Fruit fly (Drosophila melanogaster): Measurements from ENCODE around the gene BicD.

The BicD gene

dm6 chr2L:17497108-17497507 lies 24.1 kb upstream of the BicD start, which contains the start of gene qua (continued):
- TF ChIP-seq cg (GFP tag; optimal IDR thresholded peaks at IDR 0.05) (peak; percentile 43), CG14710 (tag; optimal IDR thresholded peaks at IDR 0.05) (peak; percentile 3), Meics (GFP tag; optimal IDR thresholded peaks at IDR 0.05) (no peak), Hr78 (GFP tag; optimal IDR thresholded peaks at IDR 0.05) (peak in 1 of 2 experiments; percentile 74), CG32772 (GFP tag; IDR thresholded peaks at IDR 0.05) (no peak), Opbp (GFP tag; IDR thresholded peaks at IDR 0.05; ENCODE audit: partially characterized antibody) (no peak), CG6175 (GFP tag; IDR thresholded peaks at IDR 0.05) (no peak), cas (GFP tag; IDR thresholded peaks at IDR 0.05) (no peak), CG10431 (GFP tag; optimal IDR thresholded peaks at IDR 0.05) (peak; percentile 31), CG18262 (tag; optimal IDR thresholded peaks at IDR 0.05) (peak; percentile 30), pum (GFP tag; optimal IDR thresholded peaks at IDR 0.05) (no peak), Bgb (GFP tag; IDR thresholded peaks at IDR 0.05; ENCODE audit: partially characterized antibody) (no peak), CG13624 (GFP tag; optimal IDR thresholded peaks at IDR 0.05) (no peak), caup (GFP tag; optimal IDR thresholded peaks at IDR 0.05; ENCODE audit: severe bottlenecking) (no peak)

DNA sequence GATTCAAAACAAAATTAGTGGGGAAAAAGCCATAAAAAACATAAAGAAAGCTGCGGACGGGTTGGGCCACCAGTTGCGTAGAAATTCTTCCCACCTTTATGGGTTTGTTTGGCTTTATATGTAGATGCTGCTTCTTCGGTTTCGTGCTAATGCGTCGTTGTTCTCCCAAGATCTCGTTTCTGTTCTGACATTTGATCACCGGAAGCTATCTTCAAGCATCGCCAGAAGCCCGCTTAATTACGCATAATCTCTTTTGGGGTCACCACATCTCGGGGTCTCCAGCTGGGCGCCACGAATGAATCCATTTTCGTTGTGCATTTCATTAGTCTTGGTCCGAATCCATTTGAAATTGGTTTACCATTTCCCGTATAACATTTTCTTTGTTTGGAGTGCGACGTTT lies 22.7 kb upstream of the BicD start:
- TF ChIP-seq CG2678 (tag; optimal IDR thresholded peaks at IDR 0.05) (no peak), kah (GFP tag; optimal IDR thresholded peaks at IDR 0.05) (no peak), HHEX (GFP tag; optimal IDR thresholded peaks at IDR 0.05) (no peak), HLH4C (GFP tag; IDR thresholded peaks at IDR 0.05; ENCODE audit: partially characterized antibody) (no peak), grn (GFP tag; optimal IDR thresholded peaks at IDR 0.05) (peak; percentile 37), Lhr (GFP tag; optimal IDR thresholded peaks at IDR 0.05) (no peak), kni (GFP tag; optimal IDR thresholded peaks at IDR 0.05) (peak; percentile 50), CG2199 (GFP tag; IDR thresholded peaks at IDR 0.05) (0 out of 3 replicates have a peak, but pooled peaks have one; percentile 29), CG4282 (GFP tag; optimal IDR thresholded peaks at IDR 0.05) (no peak), sr (GFP tag; IDR thresholded peaks at IDR 0.05) (no peak), Hr78 (GFP tag; optimal IDR thresholded peaks at IDR 0.05) (peak in 1 of 2 experiments; percentile 56), CG7987 (GFP tag; optimal IDR thresholded peaks at IDR 0.05) (no peak), CG8944 (GFP tag; optimal IDR thresholded peaks at IDR 0.05) (no peak), Awh (GFP tag; IDR thresholded peaks at IDR 0.05) (peak; percentile 44; the same call in 1 of the 2 replicates), Stat92E (GFP tag; optimal IDR thresholded peaks at IDR 0.05) (no peak), dan (GFP tag; IDR thresholded peaks at IDR 0.05) (no peak), Asciz (GFP tag; optimal IDR thresholded peaks at IDR 0.05) (no peak), CG6272 (GFP tag; IDR thresholded peaks at IDR 0.05) (no peak), CG3163 (GFP tag; optimal IDR thresholded peaks at IDR 0.05) (no peak), CG31441 (GFP tag; IDR thresholded peaks at IDR 0.05) (no peak), CG6854 (GFP tag; optimal IDR thresholded peaks at IDR 0.05) (no peak), ato (GFP tag; IDR thresholded peaks at IDR 0.05; ENCODE audit: partially characterized antibody) (no peak), kay (GFP tag; optimal IDR thresholded peaks at IDR 0.05) (no peak), CG12236 (GFP tag; optimal IDR thresholded peaks at IDR 0.05) (no peak), ewg (GFP tag; optimal IDR thresholded peaks at IDR 0.05) (no peak), vnd (GFP tag; IDR thresholded peaks at IDR 0.05; ENCODE audit: partially characterized antibody) (no peak), vfl (GFP tag; optimal IDR thresholded peaks at IDR 0.05) (no peak), NC2β (GFP tag; optimal IDR thresholded peaks at IDR 0.05) (no peak), fd64A (GFP tag; optimal IDR thresholded peaks at IDR 0.05) (no peak), gcm (GFP tag; optimal IDR thresholded peaks at IDR 0.05) (no peak), CG18476 (GFP tag; optimal IDR thresholded peaks at IDR 0.05) (no peak), abd-A (tag; optimal IDR thresholded peaks at IDR 0.05) (peak; percentile 82), nerfin-1 (tag; optimal IDR thresholded peaks at IDR 0.05) (no peak), CG10543 (GFP tag; optimal IDR thresholded peaks at IDR 0.05) (no peak), Hr51 (GFP tag; optimal IDR thresholded peaks at IDR 0.05) (no peak), Optix (GFP tag; IDR thresholded peaks at IDR 0.05) (no peak)

Measured in whole organism, embryonic.